Worm (Caenorhabditis elegans) whole organism, young adult: ENCODE measurements around the gene fbxa-221.

Experiments
- F10E7.11 ChIP-seq: sonication (generic microtip); optimal IDR thresholded peaks from 2 replicates; lab custom pipeline; 2017; ENCODE audit warnings: mild to moderate bottlenecking, missing genetic modification characterization, moderate library complexity, missing compliant biosample characterization
- F22D6.2 ChIP-seq: sonication (generic microtip); optimal IDR thresholded peaks from 2 replicates; lab custom pipeline; 2016; ENCODE audit warnings: mild to moderate bottlenecking, missing genetic modification characterization, missing compliant biosample characterization
- F33H1.4 ChIP-seq: fragments of 200-800 bp; sonication (Bioruptor generic); IDR thresholded peaks from 2 replicates; pipeline ENCODE4 v1.3.6; 2022; ENCODE audit warnings: missing genetic modification reagents, missing genetic modification characterization, missing compliant biosample characterization
- F37B4.10 ChIP-seq: fragments of 200-800 bp; sonication (Bioruptor generic); IDR thresholded peaks from 2 replicates; pipeline ENCODE4 v1.3.6; 2022; ENCODE audit warnings: missing genetic modification characterization, missing compliant biosample characterization
- ceh-27 ChIP-seq: fragments of 200-800 bp; sonication (Bioruptor generic); optimal IDR thresholded peaks from 2 replicates; lab custom pipeline; 2018; ENCODE audit warnings: mild to moderate bottlenecking, missing genetic modification characterization, moderate library complexity, missing compliant biosample characterization
- lin-54 ChIP-seq: fragments of 200-800 bp; sonication (Bioruptor generic); optimal IDR thresholded peaks from 2 replicates; lab custom pipeline; 2018; ENCODE audit warnings: mild to moderate bottlenecking, missing genetic modification characterization, missing compliant biosample characterization
- nfya-1 ChIP-seq: sonication (generic microtip); optimal IDR thresholded peaks from 2 replicates; lab custom pipeline; 2017; ENCODE audit warnings: antibody characterized with exemption, missing compliant biosample characterization, missing genetic modification characterization, borderline replicate concordance; ENCODE audit not compliant: insufficient read depth
- snpc-4 ChIP-seq, 5 experiments: fragments of 150-350 bp in 1 of 5; sonication (generic microtip) in 4 of 5; optimal IDR thresholded peaks; 2 replicates each; lab custom pipeline; 2014 to 2018; ENCODE audit warnings: missing genetic modification characterization in 5 of 5, missing biosample characterization in 3 of 5, antibody characterized with exemption in 2 of 5, mild to moderate bottlenecking in 2 of 5, missing compliant biosample characterization in 2 of 5, missing genotype in 2 of 5, moderate library complexity in 2 of 5, missing genetic modification reagents in 1 of 5
- unc-130 ChIP-seq: sonication (generic microtip); optimal IDR thresholded peaks from 2 replicates; lab custom pipeline; 2016; ENCODE audit warnings: missing genetic modification reagents, missing genetic modification characterization, missing compliant biosample characterization

ce11 chrX:88905-89304 lies 25.6 kb upstream of the fbxa-221 start:
- TF ChIP-seq unc-130 (no peak), lin-54 (no peak), snpc-4 (GFP tag; optimal IDR thresholded peaks at IDR 0.05; lab: Kevin White, UChicago) (no peak), snpc-4 (tag; optimal IDR thresholded peaks at IDR 0.05; lab: Kevin White, UChicago) (no peak), F33H1.4 (no peak), F37B4.10 (GFP tag; lab: Robert Waterston, UW) (no peak), nfya-1 (no peak), ceh-27 (GFP tag; lab: Kevin White, UChicago) (no peak), F22D6.2 (no peak), F10E7.11 (tag; lab: Kevin White, UChicago) (no peak)
